Worm (Caenorhabditis elegans) whole organism, L1 larva: ENCODE data around the gene K11D12.6.
A peak's percentile ranks its signal among the peaks of the same experiment; 100 is the strongest.

Experiments used
- C04F5.9 ChIP-seq: sonication (generic microtip); optimal IDR thresholded peaks from 2 replicates; lab custom pipeline; 2016; ENCODE audit warnings: missing genetic modification characterization, missing compliant biosample characterization
- F16B12.6 ChIP-seq: fragments of 150-350 bp; optimal IDR thresholded peaks from 2 replicates; lab custom pipeline; 2014; ENCODE audit warnings: missing biosample characterization, missing genetic modification characterization
- Y116A8C.19 ChIP-seq: sonication (generic microtip); optimal IDR thresholded peaks from 2 replicates; lab custom pipeline; 2016; ENCODE audit warnings: missing compliant biosample characterization, missing genetic modification characterization, borderline replicate concordance
- alr-1 ChIP-seq: fragments of 200-800 bp; sonication (Bioruptor generic); optimal IDR thresholded peaks from 2 replicates; lab custom pipeline; 2018; ENCODE audit warnings: borderline replicate concordance, mild to moderate bottlenecking, missing genetic modification characterization, missing compliant biosample characterization
- blmp-1 ChIP-seq: fragments of 150-350 bp; optimal IDR thresholded peaks from 2 replicates; lab custom pipeline; 2014; ENCODE audit warnings: missing biosample characterization, missing genetic modification characterization
- ceh-63 ChIP-seq: fragments of 200-800 bp; sonication (Bioruptor generic); optimal IDR thresholded peaks from 2 replicates; lab custom pipeline; 2018; ENCODE audit warnings: mild to moderate bottlenecking, missing genetic modification characterization, missing compliant biosample characterization
- ceh-82 ChIP-seq, 3 experiments: fragments of 150-350 bp in 1 of 3; sonication (generic microtip) in 2 of 3; optimal IDR thresholded peaks; 2 replicates each; lab custom pipeline; 2014 to 2017; ENCODE audit warnings: missing biosample characterization in 3 of 3, missing genetic modification characterization in 3 of 3
- ceh-88 ChIP-seq: fragments of 200-800 bp; sonication (Bioruptor generic); IDR thresholded peaks from 2 replicates; pipeline ENCODE4 v1.3.6; 2022; ENCODE audit warnings: missing genetic modification characterization, missing compliant biosample characterization
- ceh-90 ChIP-seq: sonication (generic microtip); optimal IDR thresholded peaks from 2 replicates; lab custom pipeline; 2016; ENCODE audit warnings: missing genetic modification characterization, missing compliant biosample characterization
- dpl-1 ChIP-seq, 3 experiments: fragments of 150-350 bp in 2 of 3; sonication (generic microtip) in 1 of 3; optimal IDR thresholded peaks; 2 replicates each; lab custom pipeline; 2014 to 2017; ENCODE audit warnings: missing biosample characterization in 3 of 3, missing genetic modification characterization in 3 of 3, missing genetic modification reagents in 3 of 3
- efl-1 ChIP-seq, 4 experiments: fragments of 150-350 bp; optimal IDR thresholded peaks in 3 of 4; peaks in 1 of 4; 1 replicate in 1 of 4; 2 replicates in 3 of 4; lab custom pipeline; 2014; ENCODE audit warnings: missing biosample characterization in 2 of 4, missing genetic modification characterization in 2 of 4, missing genetic modification reagents in 2 of 4
- efl-3 ChIP-seq: fragments of 200-800 bp; sonication (Bioruptor generic); optimal IDR thresholded peaks from 2 replicates; lab custom pipeline; 2018; ENCODE audit warnings: mild to moderate bottlenecking, missing genetic modification characterization, missing compliant biosample characterization
- egl-13 ChIP-seq: sonication (generic microtip); optimal IDR thresholded peaks from 2 replicates; lab custom pipeline; 2016; ENCODE audit warnings: missing genotype, missing genetic modification reagents, missing genetic modification characterization, missing compliant biosample characterization
- elt-2 ChIP-seq: sonication (generic microtip); optimal IDR thresholded peaks from 2 replicates; lab custom pipeline; 2016; ENCODE audit warnings: missing genetic modification characterization, mild to moderate bottlenecking, inconsistent platforms, missing compliant biosample characterization, missing genetic modification reagents
- ets-5 ChIP-seq: fragments of 200-800 bp; sonication (Bioruptor generic); IDR thresholded peaks from 2 replicates; pipeline ENCODE4 v1.3.6; 2022; ENCODE audit warnings: missing genetic modification characterization, missing compliant biosample characterization
- fkh-8 ChIP-seq: sonication (generic microtip); optimal IDR thresholded peaks from 2 replicates; lab custom pipeline; 2016; ENCODE audit warnings: mild to moderate bottlenecking, missing genetic modification characterization, missing compliant biosample characterization
- grh-1 ChIP-seq: fragments of 200-800 bp; sonication (Bioruptor generic); IDR thresholded peaks from 2 replicates; pipeline ENCODE4 v1.3.6; 2022; ENCODE audit warnings: missing genetic modification reagents, missing genetic modification characterization, missing compliant biosample characterization
- hlh-17 ChIP-seq: fragments of 200-800 bp; sonication (Bioruptor generic); optimal IDR thresholded peaks from 2 replicates; lab custom pipeline; 2018; ENCODE audit warnings: missing genetic modification characterization, mild to moderate bottlenecking, missing compliant biosample characterization, moderate library complexity, borderline replicate concordance
- hlh-4 ChIP-seq: sonication (generic microtip); optimal IDR thresholded peaks from 2 replicates; lab custom pipeline; 2016; ENCODE audit warnings: mild to moderate bottlenecking, missing genetic modification characterization, missing compliant biosample characterization
- hpl-2 ChIP-seq: fragments of 150-350 bp; optimal IDR thresholded peaks from 2 replicates; lab custom pipeline; 2014; ENCODE audit warnings: missing biosample characterization, missing genetic modification reagents, missing genetic modification characterization
- isw-1 ChIP-seq: fragments of 200-800 bp; sonication (Bioruptor generic); IDR thresholded peaks from 2 replicates; pipeline ENCODE4 v1.3.6; 2022; ENCODE audit warnings: missing genetic modification characterization, missing compliant biosample characterization
- lin-14 ChIP-seq: fragments of 200-800 bp; sonication (Bioruptor generic); optimal IDR thresholded peaks from 2 replicates; lab custom pipeline; 2018; ENCODE audit warnings: mild to moderate bottlenecking, missing genetic modification characterization, moderate library complexity, missing compliant biosample characterization
- lin-15B ChIP-seq: fragments of 150-350 bp; sonication (generic microtip); optimal IDR thresholded peaks from 3 replicates; lab custom pipeline; 2014; ENCODE audit warnings: missing biosample characterization, missing genetic modification characterization
- lin-35 ChIP-seq, 2 experiments: fragments of 150-350 bp; optimal IDR thresholded peaks; 2 replicates each; lab custom pipeline; 2014; ENCODE audit warnings: missing biosample characterization in 2 of 2, missing genetic modification characterization in 2 of 2, missing genetic modification reagents in 2 of 2
- lin-39 ChIP-seq: fragments of 150-350 bp; optimal IDR thresholded peaks from 2 replicates; lab custom pipeline; 2014; ENCODE audit warnings: missing biosample characterization, missing genetic modification reagents, missing genetic modification characterization
- lir-3 ChIP-seq: sonication (generic microtip); optimal IDR thresholded peaks from 2 replicates; lab custom pipeline; 2016; ENCODE audit warnings: mild to moderate bottlenecking, missing genetic modification characterization, moderate library complexity, missing compliant biosample characterization; ENCODE audit not compliant: poor library complexity
- lsy-2 ChIP-seq, 2 experiments: fragments of 150-350 bp; optimal IDR thresholded peaks; 2 replicates each; lab custom pipeline; 2014; ENCODE audit warnings: missing biosample characterization in 2 of 2, missing genetic modification characterization in 2 of 2
- mdl-1 ChIP-seq, 2 experiments: fragments of 150-350 bp; optimal IDR thresholded peaks; 2 replicates each; lab custom pipeline; 2014 to 2017; ENCODE audit warnings: missing biosample characterization in 2 of 2, missing genetic modification characterization in 2 of 2, inconsistent platforms in 1 of 2
- mep-1 ChIP-seq: fragments of 150-350 bp; optimal IDR thresholded peaks from 2 replicates; lab custom pipeline; 2014; ENCODE audit warnings: missing biosample characterization, missing genetic modification characterization
- nhr-11 ChIP-seq: fragments of 150-350 bp; optimal IDR thresholded peaks from 2 replicates; lab custom pipeline; 2014; ENCODE audit warnings: missing biosample characterization, missing genetic modification characterization
- nhr-12 ChIP-seq: sonication (generic microtip); optimal IDR thresholded peaks from 2 replicates; lab custom pipeline; 2017; ENCODE audit warnings: missing biosample characterization, missing genetic modification characterization
- nhr-47 ChIP-seq: sonication (generic microtip); optimal IDR thresholded peaks from 2 replicates; lab custom pipeline; 2016; ENCODE audit warnings: mild to moderate bottlenecking, missing genetic modification characterization, moderate library complexity, missing compliant biosample characterization
- nhr-71 ChIP-seq: sonication (generic microtip); optimal IDR thresholded peaks from 2 replicates; lab custom pipeline; 2016; ENCODE audit warnings: mild to moderate bottlenecking, missing genetic modification characterization, moderate library complexity, missing compliant biosample characterization
- nhr-76 ChIP-seq: sonication (generic microtip); optimal IDR thresholded peaks from 2 replicates; lab custom pipeline; 2017; ENCODE audit warnings: missing biosample characterization, missing genetic modification characterization
- nhr-77 ChIP-seq: fragments of 150-350 bp; optimal IDR thresholded peaks from 2 replicates; lab custom pipeline; 2014; ENCODE audit warnings: missing biosample characterization, missing genetic modification characterization
- pag-3 ChIP-seq: sonication (generic microtip); optimal IDR thresholded peaks from 2 replicates; lab custom pipeline; 2017; ENCODE audit warnings: missing genetic modification characterization, mild to moderate bottlenecking, missing compliant biosample characterization, antibody characterized with exemption, borderline replicate concordance; ENCODE audit not compliant: insufficient read depth
- skn-1 ChIP-seq: fragments of 150-350 bp; optimal IDR thresholded peaks from 2 replicates; lab custom pipeline; 2014; ENCODE audit warnings: missing biosample characterization, missing genetic modification characterization
- snpc-4 ChIP-seq: fragments of 150-350 bp; optimal IDR thresholded peaks from 2 replicates; lab custom pipeline; 2014; ENCODE audit warnings: missing biosample characterization, missing genetic modification characterization
- snu-23 ChIP-seq: sonication (generic microtip); optimal IDR thresholded peaks from 2 replicates; lab custom pipeline; 2016; ENCODE audit warnings: missing genetic modification characterization, missing compliant biosample characterization
- sup-37 ChIP-seq: fragments of 200-800 bp; sonication (Bioruptor generic); optimal IDR thresholded peaks from 2 replicates; lab custom pipeline; 2018; ENCODE audit warnings: mild to moderate bottlenecking, missing genetic modification characterization, missing compliant biosample characterization
- unc-130 ChIP-seq: fragments of 150-350 bp; optimal IDR thresholded peaks from 2 replicates; lab custom pipeline; 2017; ENCODE audit warnings: missing biosample characterization, missing genetic modification characterization, inconsistent platforms
- unc-86 ChIP-seq: sonication (generic microtip); optimal IDR thresholded peaks from 2 replicates; lab custom pipeline; 2016; ENCODE audit warnings: missing genetic modification characterization, missing compliant biosample characterization
- zag-1 ChIP-seq: fragments of 150-350 bp; optimal IDR thresholded peaks from 2 replicates; lab custom pipeline; 2014; ENCODE audit warnings: missing biosample characterization, missing genetic modification characterization
- ztf-11 ChIP-seq, 2 experiments: sonication (generic microtip); optimal IDR thresholded peaks; 2 replicates each; lab custom pipeline; 2016 to 2017; ENCODE audit warnings: missing genetic modification characterization in 2 of 2, missing biosample characterization in 1 of 2, missing compliant biosample characterization in 1 of 2
- ztf-4 ChIP-seq: fragments of 150-350 bp; optimal IDR thresholded peaks from 2 replicates; lab custom pipeline; 2014; ENCODE audit warnings: missing biosample characterization, missing genetic modification characterization

K11D12.6 gene

ce11 chrV:5052233-5052632, 17.3 kb upstream of the K11D12.6 start, which contains the start of gene K11D12.12:
Gene K11D12.12 (plus strand): TSS chrV:5052261.
- TF ChIP-seq fkh-8 (tag; lab: Kevin White, UChicago) = no peak
- no peak for TF ChIP-seq blmp-1 (tag; lab: Kevin White, UChicago)
- TF ChIP-seq nhr-77 (tag; lab: Kevin White, UChicago) = no peak
- TF ChIP-seq pag-3 = no peak
- TF ChIP-seq hlh-4 (tag; lab: Kevin White, UChicago) = no peak
- TF ChIP-seq lir-3 (tag; lab: Kevin White, UChicago) = no peak
- TF ChIP-seq efl-1 (optimal IDR thresholded peaks at IDR 0.05; lab: Kevin White, UChicago) = no peak
- peak in 1 of 2 experiments; percentile 91 for TF ChIP-seq efl-1 (GFP tag; optimal IDR thresholded peaks at IDR 0.05 in 1 of 2; lab: Kevin White, UChicago)
- no peak for TF ChIP-seq ztf-11 (tag; optimal IDR thresholded peaks at IDR 0.05; lab: Kevin White, UChicago)
- no peak for TF ChIP-seq ceh-82 (tag; optimal IDR thresholded peaks at IDR 0.05; lab: Kevin White, UChicago)

ce11 chrV:5050073-5050599, 15.2 kb upstream of the K11D12.6 start:
- TF ChIP-seq mep-1 (tag; lab: Kevin White, UChicago) (no peak), hlh-4 (tag; lab: Kevin White, UChicago) (no peak), efl-1 (optimal IDR thresholded peaks at IDR 0.05; lab: Kevin White, UChicago) (no peak), efl-1 (GFP tag; optimal IDR thresholded peaks at IDR 0.05 in 1 of 2; lab: Kevin White, UChicago) (peak in 1 of 2 experiments; percentile 40), mdl-1 (tag; optimal IDR thresholded peaks at IDR 0.05; lab: Kevin White, UChicago) (no peak), lsy-2 (tag; optimal IDR thresholded peaks at IDR 0.05; lab: Kevin White, UChicago) (no peak), blmp-1 (tag; lab: Kevin White, UChicago) (no peak), grh-1 (no peak), hlh-17 (GFP tag; lab: Kevin White, UChicago) (no peak), ceh-63 (GFP tag; lab: Kevin White, UChicago) (peak; percentile 50), zag-1 (tag; lab: Kevin White, UChicago) (no peak), dpl-1 (GFP tag; optimal IDR thresholded peaks at IDR 0.05; lab: Kevin White, UChicago) (no peak), fkh-8 (tag; lab: Kevin White, UChicago) (no peak), nhr-76 (no peak), ztf-11 (tag; optimal IDR thresholded peaks at IDR 0.05; lab: Kevin White, UChicago) (no peak), unc-86 (tag; lab: Kevin White, UChicago) (no peak), ceh-82 (tag; optimal IDR thresholded peaks at IDR 0.05; lab: Kevin White, UChicago) (no peak), ceh-88 (no peak), nhr-47 (tag; lab: Kevin White, UChicago) (no peak), isw-1 (GFP tag; lab: Robert Waterston, UW) (no peak), alr-1 (tag; lab: Kevin White, UChicago) (peak; percentile 23)

ce11 chrV:5049333-5049942, 14.5 kb upstream of the K11D12.6 start, which contains the start of the genes pqn-51 and K11D12.14:
Gene pqn-51 (plus strand): TSS chrV:5049607.
Gene K11D12.14 (plus strand): TSS chrV:5049636.
- peak; percentile 97 for TF ChIP-seq snu-23 (GFP tag; lab: Kevin White, UChicago)
- TF ChIP-seq lin-35 (GFP tag; optimal IDR thresholded peaks at IDR 0.05; lab: Kevin White, UChicago) = peak; percentile 95 to 96
- peak; percentile 81 for TF ChIP-seq lin-15B (tag; lab: Kevin White, UChicago)
- TF ChIP-seq sup-37 = peak; percentile 87
- peak; percentile 99 for TF ChIP-seq nhr-71 (tag; lab: Kevin White, UChicago)
- TF ChIP-seq elt-2 = peak; percentile 71
- TF ChIP-seq unc-86 (tag; lab: Kevin White, UChicago) = peak; percentile 92
- TF ChIP-seq nhr-11 = peak; percentile 87
- TF ChIP-seq skn-1 (tag; lab: Kevin White, UChicago) = peak; percentile 84
- peak; percentile 8 for TF ChIP-seq nhr-12 (tag; lab: Kevin White, UChicago)
- peak; percentile 94 for TF ChIP-seq egl-13
- TF ChIP-seq lin-14 (GFP tag; lab: Kevin White, UChicago) = peak; percentile 98
- peak; percentile 98 for TF ChIP-seq nhr-47 (tag; lab: Kevin White, UChicago)
- peak; percentile 96; the same call in 1 of the 2 replicates for TF ChIP-seq ets-5
- no peak for TF ChIP-seq efl-3 (GFP tag; lab: Kevin White, UChicago)
- peak; percentile 83 to 96 for TF ChIP-seq lsy-2 (tag; optimal IDR thresholded peaks at IDR 0.05; lab: Kevin White, UChicago)
- TF ChIP-seq ceh-90 = no peak
- peak; percentile 94 for TF ChIP-seq F16B12.6 (tag; lab: Kevin White, UChicago)
- peak; percentile 69 for TF ChIP-seq unc-130
- peak; percentile 93 for TF ChIP-seq ztf-4 (tag; lab: Kevin White, UChicago)
- peak; percentile 78 for TF ChIP-seq C04F5.9 (tag; lab: Kevin White, UChicago)
- peak; percentile 36 for TF ChIP-seq hpl-2 (GFP tag; lab: Kevin White, UChicago)
- TF ChIP-seq snpc-4 (tag; lab: Kevin White, UChicago) = peak; percentile 71
- peak; percentile 82 for TF ChIP-seq lin-39
- TF ChIP-seq ztf-11 (tag; optimal IDR thresholded peaks at IDR 0.05; lab: Kevin White, UChicago) = peak in 1 of 2 experiments; percentile 60
- TF ChIP-seq Y116A8C.19 (tag; lab: Kevin White, UChicago) = no peak
